Worm (Caenorhabditis elegans) whole organism, mixed stage, embryonic: ENCODE measurements around the gene F53F4.18.

Experiments used
- ceh-39 ChIP-seq: fragments of 150-350 bp; optimal IDR thresholded peaks from 2 replicates; lab custom pipeline; 2014; ENCODE audit warnings: missing biosample characterization, missing genetic modification characterization
- cnd-1 ChIP-seq: fragments of 200-800 bp; sonication (Bioruptor generic); optimal IDR thresholded peaks from 2 replicates; lab custom pipeline; 2018; ENCODE audit warnings: mild to moderate bottlenecking, missing genetic modification characterization, missing compliant biosample characterization
- elt-1 ChIP-seq: sonication (generic microtip); optimal IDR thresholded peaks from 2 replicates; lab custom pipeline; 2017; ENCODE audit warnings: missing genetic modification characterization, mild to moderate bottlenecking, missing compliant biosample characterization, antibody characterized with exemption, moderate library complexity, borderline replicate concordance; ENCODE audit not compliant: insufficient read depth
- flh-1 ChIP-seq: fragments of 200-800 bp; sonication (Bioruptor generic); optimal IDR thresholded peaks from 2 replicates; lab custom pipeline; 2018; ENCODE audit warnings: mild to moderate bottlenecking, missing genetic modification characterization, moderate library complexity, missing compliant biosample characterization
- lin-13 ChIP-seq: fragments of 150-350 bp; optimal IDR thresholded peaks from 2 replicates; lab custom pipeline; 2014; ENCODE audit warnings: missing biosample characterization, missing genetic modification characterization
- nhr-12 ChIP-seq: fragments of 150-350 bp; optimal IDR thresholded peaks from 2 replicates; lab custom pipeline; 2014; ENCODE audit warnings: missing biosample characterization, missing genetic modification characterization
- nhr-28 ChIP-seq: fragments of 150-350 bp; optimal IDR thresholded peaks from 2 replicates; lab custom pipeline; 2014; ENCODE audit warnings: missing biosample characterization, missing genetic modification characterization
- nhr-76 ChIP-seq: sonication (generic microtip); optimal IDR thresholded peaks from 2 replicates; lab custom pipeline; 2017; ENCODE audit warnings: missing biosample characterization, missing genetic modification characterization
- sem-2 ChIP-seq: fragments of 200-800 bp; sonication (Bioruptor generic); optimal IDR thresholded peaks from 2 replicates; lab custom pipeline; 2018; ENCODE audit warnings: mild to moderate bottlenecking, missing genetic modification characterization, missing compliant biosample characterization
- snpc-4 ChIP-seq: fragments of 150-350 bp; optimal IDR thresholded peaks from 2 replicates; lab custom pipeline; 2014; ENCODE audit warnings: missing biosample characterization, missing genetic modification characterization
- unc-39 ChIP-seq: fragments of 150-350 bp; optimal IDR thresholded peaks from 2 replicates; lab custom pipeline; 2014; ENCODE audit warnings: missing biosample characterization, missing genetic modification characterization
- zip-8 ChIP-seq: fragments of 150-350 bp; optimal IDR thresholded peaks from 2 replicates; lab custom pipeline; 2014; ENCODE audit warnings: missing biosample characterization, missing genetic modification characterization

- no peak for TF ChIP-seq nhr-28 (tag; lab: Kevin White, UChicago)
- no peak for TF ChIP-seq lin-13
- no peak for TF ChIP-seq flh-1 (GFP tag; lab: Kevin White, UChicago)
- TF ChIP-seq cnd-1 (tag; lab: Kevin White, UChicago): no peak
- no peak for TF ChIP-seq snpc-4 (tag; lab: Kevin White, UChicago)
- no peak for TF ChIP-seq elt-1 (tag; lab: Kevin White, UChicago)
- TF ChIP-seq nhr-12 (tag; lab: Kevin White, UChicago): no peak
- TF ChIP-seq zip-8 (tag; lab: Kevin White, UChicago): no peak
- no peak for TF ChIP-seq unc-39 (tag; lab: Kevin White, UChicago)
- TF ChIP-seq nhr-76: no peak
- TF ChIP-seq ceh-39 (tag; lab: Kevin White, UChicago): no peak
- no peak for TF ChIP-seq sem-2
Observed at ce11 chrV:13566967-13567366, 23.0 kb upstream of the F53F4.18 start.
